Worm (Caenorhabditis elegans) whole organism, late embryonic: ENCODE results near the gene Y59H11AM.1.

ENCODE experiments used
- C08G9.2 ChIP-seq: sonication (generic microtip); optimal IDR thresholded peaks from 2 replicates; lab custom pipeline; 2016; ENCODE audit warnings: mild to moderate bottlenecking, missing genetic modification characterization, moderate library complexity, missing compliant biosample characterization
- ceh-14 ChIP-seq: sonication (generic microtip); optimal IDR thresholded peaks from 2 replicates; lab custom pipeline; 2016; ENCODE audit warnings: missing genotype, missing genetic modification characterization, missing compliant biosample characterization
- ceh-18 ChIP-seq: sonication (generic microtip); optimal IDR thresholded peaks from 2 replicates; lab custom pipeline; 2016; ENCODE audit warnings: missing genetic modification characterization, missing compliant biosample characterization
- ceh-19 ChIP-seq: fragments of 200-800 bp; sonication (Bioruptor generic); optimal IDR thresholded peaks from 2 replicates; lab custom pipeline; 2018; ENCODE audit warnings: mild to moderate bottlenecking, missing genetic modification characterization, missing compliant biosample characterization
- ceh-2 ChIP-seq: sonication (generic microtip); optimal IDR thresholded peaks from 2 replicates; lab custom pipeline; 2016; ENCODE audit warnings: missing genotype, missing genetic modification characterization, missing compliant biosample characterization
- ceh-22 ChIP-seq: sonication (generic microtip); optimal IDR thresholded peaks from 2 replicates; lab custom pipeline; 2017; ENCODE audit warnings: missing biosample characterization, missing genetic modification characterization
- ceh-24 ChIP-seq: sonication (generic microtip); optimal IDR thresholded peaks from 2 replicates; lab custom pipeline; 2016; ENCODE audit warnings: mild to moderate bottlenecking, missing genetic modification characterization, missing compliant biosample characterization
- ceh-45 ChIP-seq: fragments of 200-800 bp; sonication (Bioruptor generic); IDR thresholded peaks from 2 replicates; pipeline ENCODE4 v1.3.6; 2022; ENCODE audit warnings: missing genetic modification reagents, missing genetic modification characterization, missing compliant biosample characterization
- ceh-48 ChIP-seq: sonication (generic microtip); optimal IDR thresholded peaks from 2 replicates; lab custom pipeline; 2016; ENCODE audit warnings: missing genetic modification characterization, inconsistent platforms, missing compliant biosample characterization
- ceh-9 ChIP-seq: sonication (generic microtip); optimal IDR thresholded peaks from 2 replicates; lab custom pipeline; 2016; ENCODE audit warnings: mild to moderate bottlenecking, missing genetic modification characterization, inconsistent platforms, missing compliant biosample characterization
- dmd-4 ChIP-seq: sonication (generic microtip); optimal IDR thresholded peaks from 2 replicates; lab custom pipeline; 2016; ENCODE audit warnings: borderline replicate concordance, missing genetic modification characterization, missing compliant biosample characterization
- elt-2 ChIP-seq: sonication (generic microtip); optimal IDR thresholded peaks from 2 replicates; lab custom pipeline; 2016; ENCODE audit warnings: missing genetic modification reagents, missing genetic modification characterization, missing compliant biosample characterization
- ets-4 ChIP-seq: sonication (generic microtip); optimal IDR thresholded peaks from 2 replicates; lab custom pipeline; 2016; ENCODE audit warnings: missing genetic modification characterization, missing compliant biosample characterization
- eyg-1 ChIP-seq: sonication (generic microtip); optimal IDR thresholded peaks from 2 replicates; lab custom pipeline; 2016; ENCODE audit warnings: missing genotype, missing genetic modification characterization, missing compliant biosample characterization
- fax-1 ChIP-seq: sonication (generic microtip); optimal IDR thresholded peaks from 2 replicates; lab custom pipeline; 2016; ENCODE audit warnings: missing genotype, missing genetic modification characterization, missing compliant biosample characterization
- fkh-10 ChIP-seq: fragments of 150-350 bp; optimal IDR thresholded peaks from 2 replicates; lab custom pipeline; 2014; ENCODE audit warnings: missing biosample characterization, missing genetic modification reagents, missing genetic modification characterization
- hlh-13 ChIP-seq: fragments of 200-800 bp; sonication (Bioruptor generic); optimal IDR thresholded peaks from 2 replicates; lab custom pipeline; 2018; ENCODE audit warnings: mild to moderate bottlenecking, missing genetic modification characterization, missing compliant biosample characterization
- hlh-30 ChIP-seq: sonication (generic microtip); optimal IDR thresholded peaks from 2 replicates; lab custom pipeline; 2017; ENCODE audit warnings: antibody characterized with exemption, missing genetic modification characterization, missing compliant biosample characterization; ENCODE audit not compliant: insufficient read depth
- madf-2 ChIP-seq: sonication (generic microtip); optimal IDR thresholded peaks from 2 replicates; lab custom pipeline; 2017; ENCODE audit warnings: missing genetic modification characterization, missing compliant biosample characterization
- nfya-1 ChIP-seq: sonication (generic microtip); optimal IDR thresholded peaks from 2 replicates; lab custom pipeline; 2017; ENCODE audit warnings: missing genetic modification characterization, mild to moderate bottlenecking, missing compliant biosample characterization, antibody characterized with exemption, moderate library complexity
- nhr-11 ChIP-seq: fragments of 150-350 bp; optimal IDR thresholded peaks from 2 replicates; lab custom pipeline; 2014; ENCODE audit warnings: missing biosample characterization, missing genetic modification characterization
- npax-4 ChIP-seq: sonication (generic microtip); optimal IDR thresholded peaks from 2 replicates; lab custom pipeline; 2016; ENCODE audit warnings: missing genetic modification characterization, missing compliant biosample characterization
- pag-3 ChIP-seq: sonication (generic microtip); optimal IDR thresholded peaks from 2 replicates; lab custom pipeline; 2016; ENCODE audit warnings: missing compliant biosample characterization, missing genetic modification characterization, borderline replicate concordance
- pat-9 ChIP-seq: fragments of 200-800 bp; sonication (Bioruptor generic); optimal IDR thresholded peaks from 2 replicates; lab custom pipeline; 2018; ENCODE audit warnings: mild to moderate bottlenecking, missing genetic modification characterization, moderate library complexity, missing compliant biosample characterization
- pax-1 ChIP-seq: fragments of 150-350 bp; optimal IDR thresholded peaks from 2 replicates; lab custom pipeline; 2014; ENCODE audit warnings: missing biosample characterization, missing genetic modification characterization
- pha-2 ChIP-seq: sonication (generic microtip); optimal IDR thresholded peaks from 2 replicates; lab custom pipeline; 2017; ENCODE audit warnings: mild to moderate bottlenecking, missing genetic modification characterization, missing compliant biosample characterization
- sox-2 ChIP-seq: fragments of 200-800 bp; sonication (Bioruptor generic); IDR thresholded peaks from 2 replicates; pipeline ENCODE4 v1.3.6; 2022; ENCODE audit warnings: missing genetic modification reagents, missing genetic modification characterization, missing compliant biosample characterization
- sox-4 ChIP-seq: sonication (generic microtip); optimal IDR thresholded peaks from 2 replicates; lab custom pipeline; 2017; ENCODE audit warnings: mild to moderate bottlenecking, missing genetic modification characterization, inconsistent platforms, missing compliant biosample characterization
- syd-9 ChIP-seq: sonication (generic microtip); optimal IDR thresholded peaks from 2 replicates; lab custom pipeline; 2016; ENCODE audit warnings: mild to moderate bottlenecking, missing genetic modification characterization, moderate library complexity, missing compliant biosample characterization
- tbx-7 ChIP-seq: sonication (generic microtip); optimal IDR thresholded peaks from 2 replicates; lab custom pipeline; 2016; ENCODE audit warnings: missing genotype, missing genetic modification characterization, missing compliant biosample characterization
- unc-3 ChIP-seq, 2 experiments: fragments of 200-800 bp in 1 of 2; sonication (Bioruptor generic) in 1 of 2; sonication (generic microtip) in 1 of 2; conservative IDR thresholded peaks in 1 of 2; optimal IDR thresholded peaks in 1 of 2; 2 replicates each; pipeline versions ENCODE4 v1.3.6 to Lab custom; 2016 to 2022; ENCODE audit warnings: missing compliant biosample characterization in 2 of 2, missing genetic modification characterization in 2 of 2, missing genetic modification reagents in 1 of 2
- unc-55 ChIP-seq: sonication (generic microtip); optimal IDR thresholded peaks from 2 replicates; lab custom pipeline; 2017; ENCODE audit warnings: missing biosample characterization, missing genetic modification reagents, missing genetic modification characterization

Y59H11AM.1 gene

ce11 chrIV:8528345-8528744, 42.9 kb upstream of the Y59H11AM.1 start:
- TF ChIP-seq sox-4 (tag; lab: Kevin White, UChicago) (no peak), elt-2 (peak; percentile 9)

- TF ChIP-seq tbx-7: no peak
- no peak for TF ChIP-seq fkh-10
- TF ChIP-seq ceh-48 (tag; lab: Kevin White, UChicago): no peak
- peak; percentile 58 for TF ChIP-seq hlh-30 (tag; lab: Kevin White, UChicago)
These were observed 42.2 kb upstream of the Y59H11AM.1 start for ce11 chrIV:8529039-8529438.

ce11 chrIV:8530042-8531027, 40.9 kb upstream of the Y59H11AM.1 start:
- peak; percentile 92 for TF ChIP-seq elt-2
- peak; percentile 25 for TF ChIP-seq unc-55
- no peak for TF ChIP-seq pha-2 (tag; lab: Kevin White, UChicago)

ce11 chrIV:8532024-8532423, 39.2 kb upstream of the Y59H11AM.1 start:
- TF ChIP-seq pat-9 (tag; lab: Kevin White, UChicago) (no peak), ceh-48 (tag; lab: Kevin White, UChicago) (no peak), pax-1 (no peak), pha-2 (tag; lab: Kevin White, UChicago) (no peak), fax-1 (tag; lab: Kevin White, UChicago) (no peak), unc-55 (no peak), syd-9 (tag; lab: Kevin White, UChicago) (no peak), hlh-13 (no peak), pag-3 (tag; lab: Kevin White, UChicago) (no peak), C08G9.2 (tag; lab: Kevin White, UChicago) (no peak), tbx-7 (no peak)

- TF ChIP-seq ceh-2 (tag; lab: Kevin White, UChicago) (no peak), ceh-18 (tag; lab: Kevin White, UChicago) (no peak), nhr-11 (no peak), nfya-1 (tag; lab: Kevin White, UChicago) (no peak), ceh-22 (no peak), fkh-10 (no peak), ceh-24 (tag; lab: Kevin White, UChicago) (no peak), ceh-19 (no peak), dmd-4 (tag; lab: Kevin White, UChicago) (no peak), ceh-14 (no peak), sox-4 (tag; lab: Kevin White, UChicago) (no peak), unc-3 (GFP tag; conservative IDR thresholded peaks at IDR 0.05; lab: Robert Waterston, UW) (no peak), unc-3 (tag; optimal IDR thresholded peaks at IDR 0.05; lab: Kevin White, UChicago) (no peak), ceh-48 (tag; lab: Kevin White, UChicago) (no peak), ets-4 (tag; lab: Kevin White, UChicago) (no peak), npax-4 (no peak), ceh-45 (GFP tag; lab: Robert Waterston, UW) (no peak), sox-2 (GFP tag; lab: Robert Waterston, UW) (no peak), eyg-1 (tag; lab: Kevin White, UChicago) (no peak), madf-2 (tag; lab: Kevin White, UChicago) (no peak), ceh-9 (tag; lab: Kevin White, UChicago) (no peak)
These were observed 38.4 kb upstream of the Y59H11AM.1 start for ce11 chrIV:8532796-8533195.
